Fruit fly (Drosophila melanogaster): ENCODE data around the gene Sur-8.

Sur-8 gene

DNA sequence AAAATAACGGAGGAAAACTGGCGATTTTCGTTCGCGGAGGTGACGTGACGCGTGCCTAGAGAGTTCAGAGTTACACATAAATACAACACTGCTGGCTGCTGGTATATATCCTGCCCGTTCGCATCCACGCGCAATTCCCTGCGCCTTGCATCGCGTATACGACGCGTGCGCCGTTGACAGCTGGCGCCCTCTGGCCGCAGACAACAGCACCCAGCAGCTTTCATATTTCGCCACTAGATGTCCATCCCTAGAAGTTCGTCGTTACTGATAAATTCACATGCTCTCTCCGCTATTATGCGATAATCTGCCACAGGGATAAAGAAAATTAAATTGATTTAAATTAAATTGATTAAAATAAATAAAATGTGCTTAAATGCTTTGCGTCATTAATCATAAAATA lies at the start of gene Sur-8:
TSS of gene Sur-8 (minus strand) at position 82 of the 400 bp plus-strand sequence.
- TF ChIP-seq CG17801 (GFP tag; optimal IDR thresholded peaks at IDR 0.05; ENCODE audit: partially characterized antibody): no peak

DNA sequence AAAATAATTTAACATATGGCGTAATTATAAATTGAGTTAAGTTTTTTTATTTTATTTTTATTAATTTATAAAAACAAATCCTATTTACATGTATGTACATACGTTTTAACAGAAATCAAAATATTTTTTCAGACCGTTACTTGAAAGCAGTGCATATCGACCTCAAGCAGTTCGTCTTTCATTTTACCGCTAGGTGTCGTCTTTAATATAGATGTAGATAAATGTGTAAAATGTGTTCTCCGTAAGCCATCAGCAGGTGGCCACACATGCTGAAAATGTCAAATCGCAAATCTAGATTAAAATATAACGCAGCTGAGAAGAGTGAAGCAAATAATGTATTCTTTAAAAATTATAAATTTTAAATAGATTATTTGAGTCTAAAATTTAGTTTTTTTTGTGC lies 47.1 kb upstream of the Sur-8 start:
- TF ChIP-seq CG17801 (GFP tag; optimal IDR thresholded peaks at IDR 0.05; ENCODE audit: partially characterized antibody): no peak

DNA sequence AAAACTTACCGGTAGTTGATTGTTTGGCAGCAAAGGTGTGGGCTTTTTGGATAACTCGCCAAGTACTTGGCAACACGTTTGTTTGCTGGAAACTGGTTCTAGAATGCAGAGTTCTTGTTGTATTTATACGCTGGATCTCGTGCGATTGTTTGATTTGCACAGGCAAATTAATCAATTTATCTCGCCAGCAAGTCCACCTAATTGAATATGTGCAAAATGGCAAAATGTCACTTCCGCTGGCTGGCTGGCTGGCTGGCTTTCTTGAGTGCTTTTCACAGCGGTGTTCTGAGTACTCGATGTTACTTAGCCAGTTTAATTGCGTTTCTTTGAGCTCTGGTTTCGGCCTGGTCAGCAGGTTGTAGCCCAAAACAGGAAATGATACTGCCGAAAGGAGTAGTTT lies 46.4 kb upstream of the Sur-8 start, which contains the start of gene Eh:
TSS of gene Eh (minus strand) at position 101 of the 400 bp plus-strand sequence.
- no peak for TF ChIP-seq CG17801 (GFP tag; optimal IDR thresholded peaks at IDR 0.05; ENCODE audit: partially characterized antibody)

DNA sequence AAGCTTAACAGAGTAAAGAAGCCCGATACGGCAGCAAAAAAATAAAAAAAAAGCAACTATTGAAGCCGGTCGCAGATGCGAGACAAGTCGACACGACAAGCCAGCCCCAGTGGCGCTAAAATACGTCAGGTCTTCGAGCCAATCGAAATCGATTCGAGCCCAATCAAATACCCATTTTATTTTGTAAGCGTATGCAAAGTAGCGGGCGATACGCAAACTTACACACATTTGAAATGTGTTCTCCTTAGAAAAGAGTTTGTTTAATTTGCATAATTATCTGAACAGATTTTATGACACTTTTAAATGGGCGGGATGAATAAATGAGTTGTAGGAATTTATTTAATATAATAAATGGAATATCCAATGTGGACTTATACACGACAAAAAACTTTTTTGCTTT lies 45.3 kb upstream of the Sur-8 start:
- TF ChIP-seq CG17801 (GFP tag; optimal IDR thresholded peaks at IDR 0.05; ENCODE audit: partially characterized antibody): no peak

DNA sequence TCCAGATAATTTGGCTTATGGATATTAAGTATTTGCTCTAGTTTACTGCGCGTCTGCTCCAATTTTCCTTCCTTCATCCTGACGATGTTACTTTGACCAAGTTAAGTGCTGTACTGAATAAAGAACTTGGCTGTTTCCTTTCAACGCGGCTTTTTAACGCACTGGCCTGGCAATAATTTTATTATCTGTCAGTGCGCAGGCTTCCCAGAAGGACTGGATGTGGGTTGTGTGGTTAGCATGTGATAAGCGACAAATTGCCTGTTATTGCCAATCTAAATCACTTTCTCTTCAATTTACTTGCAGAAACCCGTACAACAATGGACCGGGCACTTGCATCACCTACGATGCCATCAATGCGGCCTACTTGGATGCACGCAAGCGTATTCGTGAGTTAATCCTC lies 38.3 kb upstream of the Sur-8 start, which contains the start of gene CG14331:
TSS of gene CG14331 (minus strand) at position 101 of the 400 bp plus-strand sequence.
- TF ChIP-seq CG17801 (GFP tag; optimal IDR thresholded peaks at IDR 0.05; ENCODE audit: partially characterized antibody): no peak

DNA sequence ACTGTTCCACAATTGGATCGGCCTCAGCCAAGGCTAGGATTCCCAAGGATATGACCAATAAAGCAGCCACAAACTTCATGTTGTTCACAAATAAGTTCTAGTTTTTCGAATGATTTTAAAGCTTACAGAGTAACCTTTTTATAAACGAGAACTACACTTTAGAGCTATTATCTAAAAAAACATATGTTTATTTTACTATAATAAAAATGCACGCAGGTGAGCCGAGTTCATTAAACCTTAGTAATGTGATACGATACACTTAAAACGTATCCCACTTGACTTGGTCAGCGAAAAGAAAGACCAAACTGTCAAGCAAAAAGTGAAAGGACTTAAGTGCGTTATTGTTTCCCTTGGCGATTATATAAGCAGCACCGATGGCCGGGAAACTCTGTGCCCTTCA lies 32.0 kb upstream of the Sur-8 start, which contains the start of gene CG44090:
TSS of gene CG44090 (minus strand) at position 101 of the 400 bp plus-strand sequence.
- TF ChIP-seq CG17801 (GFP tag; optimal IDR thresholded peaks at IDR 0.05; ENCODE audit: partially characterized antibody): no peak

DNA sequence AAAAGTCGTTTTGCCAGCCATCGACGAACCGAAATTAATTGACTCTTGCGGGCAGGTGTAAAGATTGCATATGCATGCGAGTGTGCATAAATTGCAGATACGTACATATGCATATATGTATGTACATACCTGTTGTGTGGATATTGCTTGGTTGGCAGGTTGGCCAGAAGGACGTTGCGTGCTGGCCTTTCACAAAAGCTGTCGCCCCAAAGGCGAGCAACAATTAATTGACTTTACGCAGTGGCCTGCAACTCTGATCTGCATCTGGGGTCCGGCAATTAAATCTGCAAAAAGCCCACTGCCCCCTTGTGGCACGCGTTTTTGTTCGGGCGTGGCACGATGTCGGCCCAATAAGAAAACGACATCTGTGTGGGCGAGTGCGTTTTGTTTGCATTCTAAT lies 30.8 kb upstream of the Sur-8 start:
- no peak for TF ChIP-seq CG17801 (GFP tag; optimal IDR thresholded peaks at IDR 0.05; ENCODE audit: partially characterized antibody)

DNA sequence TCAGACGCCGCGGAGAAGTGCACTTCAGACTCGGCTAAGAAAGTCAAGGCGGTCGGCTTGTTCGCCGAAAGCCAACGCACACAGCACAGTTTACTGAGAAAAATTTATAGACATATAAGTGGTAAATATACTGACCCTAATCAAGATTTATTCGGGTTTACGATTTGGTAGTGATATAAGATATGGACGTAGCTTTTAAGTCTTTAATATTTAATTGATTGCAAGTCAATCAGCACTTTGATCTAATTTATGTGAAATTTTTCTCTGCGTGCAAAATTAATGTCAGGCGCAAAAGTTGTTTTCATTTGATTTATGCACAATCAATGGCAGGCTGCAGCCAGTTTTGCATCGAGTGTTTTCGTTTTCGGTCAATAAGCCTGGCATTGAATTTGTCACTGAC lies 28.2 kb upstream of the Sur-8 start:
- TF ChIP-seq CG17801 (GFP tag; optimal IDR thresholded peaks at IDR 0.05; ENCODE audit: partially characterized antibody): no peak

DNA sequence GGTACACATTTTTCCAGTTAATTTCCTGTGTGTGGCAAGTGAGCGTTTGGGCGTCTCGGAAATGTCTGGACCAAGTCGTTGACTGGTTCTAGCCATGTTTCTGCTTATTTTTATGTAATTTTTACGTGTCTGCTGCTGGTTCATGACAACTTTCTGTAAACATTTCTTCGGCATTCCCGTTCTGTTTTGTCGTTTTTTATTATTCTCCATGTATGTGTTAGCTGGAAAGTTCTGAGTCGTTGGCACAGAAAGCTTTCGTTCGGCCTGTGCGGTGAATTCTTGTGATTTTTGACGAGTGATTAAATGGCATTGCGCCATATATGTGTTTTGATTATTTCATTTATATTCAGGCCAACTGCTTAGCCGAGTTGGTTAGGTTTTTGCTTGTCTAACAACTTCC lies 23.9 kb upstream of the Sur-8 start:
- no peak for TF ChIP-seq CG17801 (GFP tag; optimal IDR thresholded peaks at IDR 0.05; ENCODE audit: partially characterized antibody)

DNA sequence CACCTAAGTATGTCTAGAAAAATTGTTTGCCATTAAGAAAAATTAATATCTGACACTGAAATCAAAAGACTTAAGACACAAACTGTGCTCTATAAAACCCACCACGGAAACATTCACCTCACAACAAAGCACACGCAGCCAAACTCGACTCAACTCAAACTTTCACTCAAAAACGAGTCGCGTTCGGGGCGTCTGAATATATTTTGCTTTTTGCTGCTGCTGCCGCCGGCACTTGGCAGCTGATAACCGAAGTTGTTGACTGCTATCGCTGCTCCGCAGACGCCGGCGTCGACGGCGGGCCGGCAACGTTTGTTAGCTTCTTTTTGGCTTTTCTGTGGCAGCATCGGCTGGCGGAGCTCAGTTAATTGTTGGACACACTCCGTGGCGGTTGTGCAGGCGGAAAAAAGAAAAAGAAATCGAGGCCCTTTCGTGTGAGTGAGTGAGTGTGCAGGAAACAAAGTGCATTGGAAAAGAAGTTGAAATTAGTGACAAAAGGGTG lies 23.2 kb upstream of the Sur-8 start, which contains the start of gene cysu:
TSS of gene cysu (plus strand) at position 352 of the 499 bp plus-strand sequence.
- TF ChIP-seq CG17801 (GFP tag; optimal IDR thresholded peaks at IDR 0.05; ENCODE audit: partially characterized antibody): no peak

DNA sequence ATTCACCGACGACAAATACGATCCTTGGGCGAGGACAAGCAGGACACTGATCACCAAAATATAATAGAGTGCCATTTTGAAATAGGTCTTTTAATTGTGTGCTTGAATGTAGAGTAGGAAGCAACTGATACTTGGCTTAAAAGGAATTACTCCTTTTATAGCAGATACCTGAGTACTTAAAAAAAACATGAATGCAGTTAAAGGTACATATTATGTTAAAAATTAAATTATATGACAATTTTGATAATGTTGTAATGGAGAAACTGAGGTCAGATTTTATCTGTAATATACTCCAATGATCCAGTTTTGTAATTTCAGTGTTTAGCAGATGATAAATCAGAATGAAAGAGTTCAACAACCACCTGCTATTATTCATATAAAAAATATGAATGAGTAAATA lies 19.8 kb upstream of the Sur-8 start, which contains the start of gene CG14332:
TSS of gene CG14332 (minus strand) at position 101 of the 400 bp plus-strand sequence.
- no peak for TF ChIP-seq CG17801 (GFP tag; optimal IDR thresholded peaks at IDR 0.05; ENCODE audit: partially characterized antibody)

DNA sequence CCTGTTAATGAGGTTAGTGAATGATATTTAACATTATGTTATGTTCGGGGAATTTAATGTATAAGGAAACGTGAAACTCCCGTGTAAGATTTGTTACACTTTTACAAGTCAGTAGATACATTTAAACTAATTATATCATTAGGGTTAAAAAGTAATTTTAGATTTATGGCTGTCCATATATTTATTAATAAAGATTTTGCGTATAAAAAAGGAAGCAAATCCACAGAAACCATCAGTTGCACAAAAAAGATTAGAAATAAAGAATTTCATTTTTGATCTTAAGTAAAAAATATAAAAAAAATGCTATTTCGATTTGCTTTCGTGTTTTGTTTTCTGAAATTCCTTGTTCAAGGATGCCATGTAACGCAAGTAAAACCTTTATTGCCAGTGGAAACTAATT lies 18.0 kb upstream of the Sur-8 start, which contains the start of gene CG42835:
TSS of gene CG42835 (plus strand) at position 301 of the 400 bp plus-strand sequence.
- TF ChIP-seq CG17801 (GFP tag; optimal IDR thresholded peaks at IDR 0.05; ENCODE audit: partially characterized antibody): no peak

DNA sequence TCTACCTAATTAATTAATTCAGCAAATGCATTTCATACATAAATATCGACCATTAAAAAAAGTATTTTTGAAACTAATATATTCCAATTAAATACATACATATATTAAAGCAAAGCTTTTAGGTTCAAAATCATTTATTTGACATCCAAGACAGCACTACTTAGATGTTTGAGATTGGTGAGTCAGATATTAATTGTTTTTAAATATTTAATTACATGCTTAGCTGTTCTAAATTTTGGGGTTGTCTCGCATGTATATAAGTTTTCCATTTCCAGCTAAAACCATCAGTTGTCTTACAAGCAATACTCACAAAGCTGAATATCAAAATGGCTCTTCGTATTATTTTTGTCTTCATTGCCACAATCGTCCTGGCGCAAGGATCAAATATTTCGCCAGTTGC lies 16.1 kb upstream of the Sur-8 start, which contains the start of gene CG42834:
TSS of gene CG42834 (plus strand) at position 301 of the 400 bp plus-strand sequence.
- TF ChIP-seq CG17801 (GFP tag; optimal IDR thresholded peaks at IDR 0.05; ENCODE audit: partially characterized antibody): no peak

DNA sequence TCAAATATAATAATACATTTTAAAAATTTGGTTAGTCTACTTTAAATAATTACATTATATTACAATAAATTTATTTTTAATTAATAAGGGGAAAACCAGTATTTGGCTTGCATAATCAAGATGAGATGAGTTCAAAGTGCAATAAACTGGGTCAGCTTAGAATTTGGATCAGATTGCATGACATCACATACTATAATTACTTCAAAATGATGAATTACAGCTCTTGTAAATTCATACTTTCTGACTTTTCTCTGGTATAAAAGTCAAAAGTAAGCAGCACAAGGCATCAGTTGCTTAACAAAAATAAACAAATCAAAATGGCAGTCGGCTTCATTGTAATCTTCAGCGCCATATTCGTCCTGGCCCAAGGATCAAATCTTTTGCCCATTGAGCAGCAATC lies 14.9 kb upstream of the Sur-8 start, which contains the start of gene CG33333:
TSS of gene CG33333 (plus strand) at position 301 of the 400 bp plus-strand sequence.
- no peak for TF ChIP-seq CG17801 (GFP tag; optimal IDR thresholded peaks at IDR 0.05; ENCODE audit: partially characterized antibody)

DNA sequence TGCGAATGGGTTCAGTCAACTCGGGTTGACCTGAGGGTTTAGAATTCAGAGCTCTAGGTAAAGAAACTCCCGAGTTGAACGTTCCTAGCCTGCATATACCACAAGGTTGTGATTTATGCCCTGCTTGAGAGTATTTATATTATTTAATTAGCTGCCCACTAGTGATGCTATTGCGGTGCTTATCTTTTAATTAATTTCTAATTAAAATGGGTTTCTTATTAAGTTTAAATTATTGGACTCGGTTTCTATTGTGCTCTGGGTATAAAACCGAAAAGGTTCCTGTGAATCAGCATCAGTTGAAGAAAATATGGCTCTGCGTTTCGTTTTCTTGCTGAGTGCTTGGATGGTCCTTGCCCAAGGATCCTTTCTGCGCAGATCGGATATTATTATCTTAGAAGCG lies 13.1 kb upstream of the Sur-8 start, which contains the start of gene CG5866:
TSS of gene CG5866 (plus strand) at position 301 of the 400 bp plus-strand sequence.
- no peak for TF ChIP-seq CG17801 (GFP tag; optimal IDR thresholded peaks at IDR 0.05; ENCODE audit: partially characterized antibody)

DNA sequence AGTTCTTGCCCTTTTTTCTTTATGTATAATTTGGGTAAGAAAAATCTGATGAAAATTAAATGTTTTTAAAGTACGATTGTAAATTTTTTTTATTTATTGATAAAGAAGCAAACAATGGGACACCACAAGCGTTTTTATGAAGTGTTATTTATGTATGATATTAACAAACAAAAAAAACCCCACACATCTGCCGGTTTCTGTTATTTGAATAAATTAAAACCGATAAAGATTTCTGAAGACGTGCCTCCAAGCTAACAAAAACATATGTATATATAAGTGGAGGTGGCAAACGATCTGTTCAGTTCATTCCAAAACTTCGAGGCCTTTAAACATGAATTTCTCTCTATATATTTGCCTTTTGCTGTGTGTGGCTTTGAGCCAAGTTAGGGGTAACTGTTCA lies 11.3 kb upstream of the Sur-8 start, which contains the start of gene CG42822:
TSS of gene CG42822 (plus strand) at position 301 of the 400 bp plus-strand sequence.
- no peak for TF ChIP-seq CG17801 (GFP tag; optimal IDR thresholded peaks at IDR 0.05; ENCODE audit: partially characterized antibody)

All from ovary, adult (tissue).